Fruit fly (Drosophila melanogaster) whole organism: ENCODE data around the gene CG14655.

Experiments used
- EcR ChIP-seq, 2 experiments: fragments of >200 bp; optimal IDR thresholded peaks; 2 replicates each; lab custom pipeline; 2017; ENCODE audit warnings: missing biosample characterization in 2 of 2, missing genetic modification characterization in 2 of 2, missing genetic modification reagents in 2 of 2
- psq ChIP-seq: fragments of >200 bp; optimal IDR thresholded peaks from 2 replicates; lab custom pipeline; 2017

DNA sequence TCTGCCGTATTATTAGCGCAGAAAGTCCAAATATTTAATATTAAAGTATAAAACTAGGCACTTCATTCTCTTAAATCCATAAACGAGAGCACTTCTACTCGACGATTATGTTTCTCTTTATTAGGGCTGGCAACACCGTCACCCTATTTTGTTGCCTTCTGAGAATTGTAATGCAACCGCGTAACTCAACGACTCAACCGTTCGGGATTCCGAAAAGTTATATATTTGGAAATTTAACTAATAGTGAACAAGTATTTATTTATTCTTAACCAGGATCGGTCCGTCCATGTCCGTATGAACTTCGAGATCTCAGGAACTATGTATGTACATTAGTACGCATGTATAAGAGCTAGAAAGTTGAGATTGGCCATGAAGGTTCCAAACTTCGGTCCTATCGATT is 30.4 kb downstream of the CG14655 start, which contains the start of gene atms:
- TF ChIP-seq EcR (GFP tag; optimal IDR thresholded peaks at IDR 0.05; lab: Kevin White, UChicago) (no peak), psq (no peak)
